Worm (Caenorhabditis elegans): ENCODE results near the gene lev-1.

lev-1 gene

DNA sequence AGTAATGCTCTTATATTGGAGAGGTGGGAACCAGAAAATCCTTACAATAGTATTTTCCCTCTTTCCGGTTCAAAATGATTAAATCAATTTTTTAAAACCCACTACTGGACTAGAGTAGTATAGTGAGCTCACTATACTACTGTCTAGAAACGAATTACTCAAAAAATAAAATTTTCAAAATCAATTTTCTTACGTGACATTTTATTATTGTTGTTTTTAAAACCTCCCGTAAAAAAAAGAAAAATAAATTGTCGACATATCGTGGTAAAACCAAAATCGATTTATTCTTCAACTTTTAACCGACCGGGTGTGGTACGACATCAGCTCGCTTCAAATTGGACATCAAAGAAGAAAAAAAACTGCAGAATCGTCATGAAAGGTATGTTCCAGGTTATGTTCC lies 10.3 kb upstream of the lev-1 start, which contains the start of gene F58D2.2:
TSS of gene F58D2.2 (plus strand) at position 301 of the 400 bp plus-strand sequence.
- TF ChIP-seq elt-3 (tag; optimal IDR thresholded peaks at IDR 0.05) (no peak), lsy-2 (tag; optimal IDR thresholded peaks at IDR 0.05) (no peak), dmd-4 (tag; optimal IDR thresholded peaks at IDR 0.05) (no peak), ztf-11 (tag; optimal IDR thresholded peaks at IDR 0.05) (no peak), R02D3.7 (tag; optimal IDR thresholded peaks at IDR 0.05) (no peak), sma-3 (GFP tag; optimal IDR thresholded peaks at IDR 0.05) (no peak), nhr-6 (tag; optimal IDR thresholded peaks at IDR 0.05) (no peak), nhr-11 (tag; optimal IDR thresholded peaks at IDR 0.05) (no peak), mbf-1 (tag; optimal IDR thresholded peaks at IDR 0.05) (no peak)

DNA sequence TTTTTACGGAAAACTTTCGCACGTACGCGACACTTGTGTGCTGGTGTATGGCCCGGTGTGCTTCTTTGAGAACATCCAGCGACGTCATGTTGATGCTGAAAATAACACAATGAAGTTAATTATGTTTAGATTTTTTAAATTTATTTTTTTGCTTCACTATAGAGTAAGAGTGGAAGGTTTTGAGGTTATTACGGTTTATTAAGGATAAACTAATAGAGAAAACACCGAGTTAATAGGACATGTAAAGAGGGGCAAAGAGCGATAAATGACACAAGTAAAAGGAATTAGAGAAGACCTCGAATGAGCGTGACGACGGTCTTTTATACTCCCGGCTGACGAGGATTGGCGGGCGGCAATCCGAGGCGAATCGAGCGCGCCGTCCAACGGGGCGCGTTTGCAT lies 9.8 kb upstream of the lev-1 start, which contains the start of gene F58D2.4:
TSS of gene F58D2.4 (minus strand) at position 101 of the 400 bp plus-strand sequence.
- no peak for TF ChIP-seq elt-1 (tag; optimal IDR thresholded peaks at IDR 0.05)
- no peak for TF ChIP-seq unc-39 (tag; optimal IDR thresholded peaks at IDR 0.05)

DNA sequence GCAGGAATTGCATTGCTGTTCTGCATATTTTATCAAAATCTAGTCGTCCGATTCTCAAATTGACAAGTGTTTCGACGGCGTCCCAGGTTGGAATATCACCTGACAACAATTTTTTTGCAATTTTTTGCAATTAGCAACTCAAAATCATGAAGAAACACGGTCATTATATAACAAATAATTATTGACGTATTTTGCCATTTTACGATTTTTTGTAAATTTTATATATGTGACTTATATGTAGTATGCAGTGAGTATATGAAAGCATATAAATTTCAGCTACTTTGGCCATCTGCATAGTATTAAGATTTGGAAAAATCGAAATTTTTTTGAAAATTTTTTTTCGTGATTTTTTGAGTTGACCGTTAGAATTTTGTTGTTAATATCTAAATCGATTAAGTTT lies 1.5 kb upstream of the lev-1 start, which contains the start of gene F58D2.3:
TSS of gene F58D2.3 (minus strand) at position 101 of the 400 bp plus-strand sequence.
- TF ChIP-seq blmp-1 (tag; optimal IDR thresholded peaks at IDR 0.05; ENCODE audit: insufficient read depth): no peak
- TF ChIP-seq nhr-21 (tag; optimal IDR thresholded peaks at IDR 0.05): no peak
- TF ChIP-seq snpc-4 (tag; optimal IDR thresholded peaks at IDR 0.05): no peak
- no peak for TF ChIP-seq ceh-16 (tag; optimal IDR thresholded peaks at IDR 0.05)
- TF ChIP-seq mab-5 (tag; optimal IDR thresholded peaks at IDR 0.05): no peak
- TF ChIP-seq unc-55 (GFP tag; optimal IDR thresholded peaks at IDR 0.05): no peak
- no peak for TF ChIP-seq ztf-11 (tag; optimal IDR thresholded peaks at IDR 0.05)
- no peak for TF ChIP-seq aly-2 (tag; optimal IDR thresholded peaks at IDR 0.05)
- TF ChIP-seq nhr-237 (tag; optimal IDR thresholded peaks at IDR 0.05): no peak
- TF ChIP-seq nhr-6 (tag; optimal IDR thresholded peaks at IDR 0.05): no peak
- TF ChIP-seq elt-3 (tag; optimal IDR thresholded peaks at IDR 0.05): no peak
- TF ChIP-seq C34F6.9 (tag; optimal IDR thresholded peaks at IDR 0.05): no peak
- no peak for TF ChIP-seq sma-3 (GFP tag; optimal IDR thresholded peaks at IDR 0.05)
- TF ChIP-seq zag-1 (tag; optimal IDR thresholded peaks at IDR 0.05): no peak
- no peak for TF ChIP-seq F13H6.1 (tag; optimal IDR thresholded peaks at IDR 0.05)
- no peak for TF ChIP-seq unc-62 (GFP tag; optimal IDR thresholded peaks at IDR 0.05)
- TF ChIP-seq nhr-10 (tag; optimal IDR thresholded peaks at IDR 0.05): no peak

DNA sequence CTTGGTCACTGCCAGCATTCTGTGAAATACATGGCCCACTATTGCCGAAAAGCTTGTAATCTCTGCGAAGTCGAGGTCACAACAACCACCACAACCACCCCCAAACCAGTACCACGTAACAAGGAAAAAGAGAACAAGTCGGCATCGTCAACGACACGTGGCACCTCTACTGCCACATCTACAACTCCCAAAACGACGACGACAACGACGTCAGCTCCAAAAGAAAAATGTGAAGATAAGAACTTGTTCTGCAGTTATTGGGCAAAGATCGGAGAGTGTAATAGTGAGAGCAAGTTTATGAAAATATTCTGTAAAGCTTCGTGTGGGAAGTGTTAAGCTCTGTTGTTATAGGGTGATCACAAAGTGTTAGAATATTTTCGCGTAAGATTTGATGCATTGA lies 5.8 kb downstream of the lev-1 start:
- TF ChIP-seq mbf-1 (tag; optimal IDR thresholded peaks at IDR 0.05) (no peak), zag-1 (tag; optimal IDR thresholded peaks at IDR 0.05) (no peak), ztf-1 (GFP tag; conservative IDR thresholded peaks at IDR 0.05) (no peak), nhr-12 (tag; optimal IDR thresholded peaks at IDR 0.05) (no peak), ama-1 (optimal IDR thresholded peaks at IDR 0.05) (no peak), dmd-4 (tag; optimal IDR thresholded peaks at IDR 0.05) (no peak), unc-55 (GFP tag; optimal IDR thresholded peaks at IDR 0.05) (no peak), lin-39 (tag; optimal IDR thresholded peaks at IDR 0.05) (no peak), C34F6.9 (tag; optimal IDR thresholded peaks at IDR 0.05) (no peak), nhr-23 (tag; optimal IDR thresholded peaks at IDR 0.05) (no peak), Y55F3AM.14 (GFP tag; optimal IDR thresholded peaks at IDR 0.05) (no peak), skn-1 (tag; optimal IDR thresholded peaks at IDR 0.05) (no peak), egl-27 (tag; optimal IDR thresholded peaks at IDR 0.05) (no peak), nhr-6 (tag; optimal IDR thresholded peaks at IDR 0.05) (no peak), nhr-21 (tag; optimal IDR thresholded peaks at IDR 0.05) (no peak), crh-2 (tag; optimal IDR thresholded peaks at IDR 0.05) (no peak), nhr-77 (tag; optimal IDR thresholded peaks at IDR 0.05) (no peak), lsy-2 (tag; optimal IDR thresholded peaks at IDR 0.05) (no peak), ztf-11 (tag; optimal IDR thresholded peaks at IDR 0.05) (no peak), gmeb-1 (tag; optimal IDR thresholded peaks at IDR 0.05) (no peak)

DNA sequence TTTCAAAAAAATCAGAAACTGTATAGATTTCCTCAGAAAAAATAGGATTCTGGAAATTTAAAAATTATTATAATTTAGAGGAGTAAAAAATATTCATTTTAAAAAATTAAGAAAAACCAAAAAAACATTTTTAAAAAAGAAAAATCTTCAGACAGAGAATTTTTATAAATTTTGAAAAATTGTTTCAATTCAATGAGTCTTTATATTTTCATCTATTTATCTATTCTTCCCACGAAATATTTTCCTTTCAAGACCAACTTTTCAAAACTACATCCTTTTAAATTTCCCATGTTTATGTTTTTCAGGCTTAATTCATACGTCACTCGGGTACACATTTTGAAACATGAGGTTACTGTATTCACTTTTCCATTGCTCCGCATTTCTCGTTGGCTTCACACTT lies 9.0 kb downstream of the lev-1 start, which contains the start of gene nas-14:
TSS of gene nas-14 (plus strand) at position 301 of the 400 bp plus-strand sequence.
- TF ChIP-seq snpc-4 (tag; optimal IDR thresholded peaks at IDR 0.05) (no peak), Y55F3AM.14 (GFP tag; optimal IDR thresholded peaks at IDR 0.05) (no peak), zag-1 (tag; optimal IDR thresholded peaks at IDR 0.05) (no peak), sma-9 (GFP tag; optimal IDR thresholded peaks at IDR 0.05) (no peak), sma-9 (tag; optimal IDR thresholded peaks at IDR 0.05) (no peak), unc-55 (GFP tag; optimal IDR thresholded peaks at IDR 0.05) (no peak), nhr-77 (tag; optimal IDR thresholded peaks at IDR 0.05) (no peak), ZK546.5 (tag; optimal IDR thresholded peaks at IDR 0.05) (no peak), mbf-1 (tag; optimal IDR thresholded peaks at IDR 0.05) (no peak)
